Worm (Caenorhabditis elegans) whole organism, early embryonic: ENCODE measurements around the gene C28D4.7.

Experiments used
- B0310.2 ChIP-seq: sonication (generic microtip); optimal IDR thresholded peaks from 2 replicates; lab custom pipeline; 2016; ENCODE audit warnings: mild to moderate bottlenecking, missing genetic modification characterization, missing compliant biosample characterization
- aly-1 ChIP-seq: sonication (generic microtip); optimal IDR thresholded peaks from 2 replicates; lab custom pipeline; 2016; ENCODE audit warnings: missing genetic modification characterization, missing compliant biosample characterization
- ama-1 ChIP-seq: fragments of 150-350 bp; optimal IDR thresholded peaks from 2 replicates; lab custom pipeline; 2014
- ceh-13 ChIP-seq: fragments of 200-800 bp; sonication (Bioruptor generic); optimal IDR thresholded peaks from 2 replicates; lab custom pipeline; 2018; ENCODE audit warnings: mild to moderate bottlenecking, missing genetic modification characterization, missing compliant biosample characterization
- ceh-36 ChIP-seq: sonication (generic microtip); optimal IDR thresholded peaks from 2 replicates; lab custom pipeline; 2016; ENCODE audit warnings: missing genetic modification characterization, inconsistent platforms, missing compliant biosample characterization
- ets-7 ChIP-seq: sonication (generic microtip); optimal IDR thresholded peaks from 2 replicates; lab custom pipeline; 2016; ENCODE audit warnings: missing genotype, missing genetic modification characterization, missing compliant biosample characterization
- flt-1 ChIP-seq: fragments of 200-800 bp; sonication (Bioruptor generic); IDR thresholded peaks from 2 replicates; pipeline ENCODE4 v1.3.6; 2022; ENCODE audit warnings: missing genetic modification characterization, missing compliant biosample characterization
- hmbx-1 ChIP-seq: sonication (generic microtip); optimal IDR thresholded peaks from 2 replicates; lab custom pipeline; 2016; ENCODE audit warnings: mild to moderate bottlenecking, missing genetic modification characterization, missing compliant biosample characterization
- pes-1 ChIP-seq: fragments of 200-800 bp; sonication (Bioruptor generic); IDR thresholded peaks from 2 replicates; pipeline ENCODE4 v1.3.6; 2022; ENCODE audit warnings: missing genetic modification reagents, missing genetic modification characterization, missing compliant biosample characterization
- scrt-1 ChIP-seq: fragments of 200-800 bp; sonication (Bioruptor generic); IDR thresholded peaks from 2 replicates; pipeline ENCODE4 v1.3.6; 2022; ENCODE audit warnings: missing genetic modification characterization, missing compliant biosample characterization
- sea-1 ChIP-seq: fragments of 200-800 bp; sonication (Bioruptor generic); conservative IDR thresholded peaks from 2 replicates; pipeline ENCODE4 v1.3.6; 2022; ENCODE audit warnings: missing genetic modification characterization, missing compliant biosample characterization
- tbx-11 ChIP-seq: fragments of 200-800 bp; sonication (Bioruptor generic); IDR thresholded peaks from 2 replicates; pipeline ENCODE4 v1.3.6; 2022; ENCODE audit warnings: missing genetic modification characterization, missing compliant biosample characterization
- tbx-37 ChIP-seq: fragments of 200-800 bp; sonication (Bioruptor generic); conservative IDR thresholded peaks from 2 replicates; pipeline ENCODE4 v1.3.6; 2022; ENCODE audit warnings: missing genetic modification reagents, missing genetic modification characterization, missing compliant biosample characterization
- tra-4 ChIP-seq: sonication (generic microtip); optimal IDR thresholded peaks from 2 replicates; lab custom pipeline; 2017; ENCODE audit warnings: missing genetic modification characterization, missing compliant biosample characterization

DNA sequence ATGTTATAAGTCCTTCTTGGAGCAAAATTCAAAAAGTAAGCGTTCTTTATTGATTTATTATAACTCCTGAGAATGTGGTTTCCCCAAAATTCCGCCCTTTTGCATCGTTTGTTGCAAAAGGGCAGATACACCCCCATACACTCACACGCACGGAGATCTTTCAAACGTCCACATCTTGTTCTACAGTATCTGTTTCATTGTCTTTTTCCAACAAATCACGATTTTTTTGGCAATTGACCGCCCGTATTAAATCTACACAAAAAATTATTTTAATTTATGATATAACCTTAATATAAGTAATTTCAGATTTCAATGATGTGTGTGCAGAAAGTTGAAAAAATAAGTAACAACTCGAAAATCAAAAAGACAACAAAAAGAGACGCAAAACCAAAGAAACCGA, 46.5 kb upstream of the C28D4.7 start, which contains the start of gene T13F2.4:
- TF ChIP-seq pes-1 (GFP tag; lab: Robert Waterston, UW): no peak
- TF ChIP-seq tbx-11 (GFP tag; lab: Robert Waterston, UW): no peak
- TF ChIP-seq scrt-1 (GFP tag; lab: Robert Waterston, UW): no peak
- no peak for TF ChIP-seq flt-1 (GFP tag; lab: Robert Waterston, UW)
- TF ChIP-seq ama-1 (lab: Kevin White, UChicago): no peak
- TF ChIP-seq sea-1 (GFP tag; lab: Robert Waterston, UW): no peak
- no peak for TF ChIP-seq ceh-13 (GFP tag; lab: Kevin White, UChicago)
- TF ChIP-seq tra-4 (tag; lab: Kevin White, UChicago): no peak
- no peak for TF ChIP-seq ceh-36 (tag; lab: Kevin White, UChicago)
- no peak for TF ChIP-seq tbx-37 (GFP tag; lab: Robert Waterston, UW)
- TF ChIP-seq aly-1: no peak
- TF ChIP-seq ets-7 (tag; lab: Kevin White, UChicago): no peak
- no peak for TF ChIP-seq B0310.2 (tag; lab: Kevin White, UChicago)
- TF ChIP-seq hmbx-1 (tag; lab: Kevin White, UChicago): no peak
